Worm (Caenorhabditis elegans) whole organism, early embryonic: ENCODE measurements around the gene F25E2.2.
A peak's percentile ranks its signal among the peaks of the same experiment; 100 is the strongest.

Experiments used
- B0310.2 ChIP-seq: sonication (generic microtip); optimal IDR thresholded peaks from 2 replicates; lab custom pipeline; 2016; ENCODE audit warnings: mild to moderate bottlenecking, missing genetic modification characterization, missing compliant biosample characterization
- F13C5.2 ChIP-seq: sonication (generic microtip); optimal IDR thresholded peaks from 2 replicates; lab custom pipeline; 2017; ENCODE audit warnings: mild to moderate bottlenecking, missing genetic modification characterization, inconsistent platforms, missing compliant biosample characterization
- aly-1 ChIP-seq: sonication (generic microtip); optimal IDR thresholded peaks from 2 replicates; lab custom pipeline; 2016; ENCODE audit warnings: missing genetic modification characterization, missing compliant biosample characterization
- ama-1 ChIP-seq: fragments of 150-350 bp; optimal IDR thresholded peaks from 2 replicates; lab custom pipeline; 2014
- ceh-13 ChIP-seq: fragments of 200-800 bp; sonication (Bioruptor generic); optimal IDR thresholded peaks from 2 replicates; lab custom pipeline; 2018; ENCODE audit warnings: mild to moderate bottlenecking, missing genetic modification characterization, missing compliant biosample characterization
- ceh-36 ChIP-seq: sonication (generic microtip); optimal IDR thresholded peaks from 2 replicates; lab custom pipeline; 2016; ENCODE audit warnings: missing genetic modification characterization, inconsistent platforms, missing compliant biosample characterization
- ets-7 ChIP-seq: sonication (generic microtip); optimal IDR thresholded peaks from 2 replicates; lab custom pipeline; 2016; ENCODE audit warnings: missing genotype, missing genetic modification characterization, missing compliant biosample characterization
- flt-1 ChIP-seq: fragments of 200-800 bp; sonication (Bioruptor generic); IDR thresholded peaks from 2 replicates; pipeline ENCODE4 v1.3.6; 2022; ENCODE audit warnings: missing genetic modification characterization, missing compliant biosample characterization
- hmbx-1 ChIP-seq: sonication (generic microtip); optimal IDR thresholded peaks from 2 replicates; lab custom pipeline; 2016; ENCODE audit warnings: mild to moderate bottlenecking, missing genetic modification characterization, missing compliant biosample characterization
- hmg-4 ChIP-seq: fragments of 200-800 bp; sonication (Bioruptor generic); optimal IDR thresholded peaks from 2 replicates; lab custom pipeline; 2018; ENCODE audit warnings: mild to moderate bottlenecking, missing genetic modification characterization, missing compliant biosample characterization
- hnd-1 ChIP-seq: sonication (generic microtip); optimal IDR thresholded peaks from 2 replicates; lab custom pipeline; 2016; ENCODE audit warnings: missing genetic modification characterization, missing compliant biosample characterization
- pes-1 ChIP-seq: fragments of 200-800 bp; sonication (Bioruptor generic); IDR thresholded peaks from 2 replicates; pipeline ENCODE4 v1.3.6; 2022; ENCODE audit warnings: missing genetic modification reagents, missing genetic modification characterization, missing compliant biosample characterization
- scrt-1 ChIP-seq: fragments of 200-800 bp; sonication (Bioruptor generic); IDR thresholded peaks from 2 replicates; pipeline ENCODE4 v1.3.6; 2022; ENCODE audit warnings: missing genetic modification characterization, missing compliant biosample characterization
- sea-1 ChIP-seq: fragments of 200-800 bp; sonication (Bioruptor generic); conservative IDR thresholded peaks from 2 replicates; pipeline ENCODE4 v1.3.6; 2022; ENCODE audit warnings: missing genetic modification characterization, missing compliant biosample characterization
- tbx-11 ChIP-seq: fragments of 200-800 bp; sonication (Bioruptor generic); IDR thresholded peaks from 2 replicates; pipeline ENCODE4 v1.3.6; 2022; ENCODE audit warnings: missing genetic modification characterization, missing compliant biosample characterization
- tbx-37 ChIP-seq: fragments of 200-800 bp; sonication (Bioruptor generic); conservative IDR thresholded peaks from 2 replicates; pipeline ENCODE4 v1.3.6; 2022; ENCODE audit warnings: missing genetic modification reagents, missing genetic modification characterization, missing compliant biosample characterization
- tra-4 ChIP-seq: sonication (generic microtip); optimal IDR thresholded peaks from 2 replicates; lab custom pipeline; 2017; ENCODE audit warnings: missing genetic modification characterization, missing compliant biosample characterization

Gene F25E2.2

DNA sequence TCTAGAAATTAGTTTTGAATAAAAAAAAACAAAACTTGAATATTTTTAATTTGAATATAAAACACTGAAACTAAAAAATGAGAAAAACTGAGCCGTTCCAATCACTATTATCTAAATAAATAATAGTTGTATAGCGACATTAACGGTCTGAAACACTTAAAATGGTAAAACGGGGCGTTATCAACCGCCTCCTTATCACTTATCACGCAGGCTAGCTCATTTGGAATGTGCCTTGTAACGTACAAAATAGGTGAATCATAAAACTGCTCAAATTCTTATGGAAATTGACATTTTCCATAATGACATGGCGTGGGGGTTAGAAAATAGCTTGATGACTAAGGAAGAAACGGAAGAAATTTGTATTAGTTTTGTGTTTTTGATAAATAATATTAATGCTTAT, 5.3 kb upstream of the F25E2.2 start, which contains the start of gene ifd-2:
Gene ifd-2 (minus strand): TSS at position 1 of the 400 bp plus-strand sequence.
- TF ChIP-seq tbx-11 (GFP tag; lab: Robert Waterston, UW) = no peak
- no peak for TF ChIP-seq tbx-37 (GFP tag; lab: Robert Waterston, UW)
- no peak for TF ChIP-seq hmbx-1 (tag; lab: Kevin White, UChicago)
- TF ChIP-seq hnd-1 (tag; lab: Kevin White, UChicago) = no peak
- TF ChIP-seq tra-4 (tag; lab: Kevin White, UChicago) = no peak
- no peak for TF ChIP-seq pes-1 (GFP tag; lab: Robert Waterston, UW)
- no peak for TF ChIP-seq B0310.2 (tag; lab: Kevin White, UChicago)
- no peak for TF ChIP-seq ceh-13
- no peak for TF ChIP-seq aly-1 (tag; lab: Kevin White, UChicago)
- no peak for TF ChIP-seq flt-1
- TF ChIP-seq scrt-1 (GFP tag; lab: Robert Waterston, UW) = no peak
- TF ChIP-seq F13C5.2 (tag; lab: Kevin White, UChicago) = no peak
- no peak for TF ChIP-seq ama-1 (lab: Kevin White, UChicago)
- no peak for TF ChIP-seq hmg-4
- no peak for TF ChIP-seq ceh-36 (tag; lab: Kevin White, UChicago)

DNA sequence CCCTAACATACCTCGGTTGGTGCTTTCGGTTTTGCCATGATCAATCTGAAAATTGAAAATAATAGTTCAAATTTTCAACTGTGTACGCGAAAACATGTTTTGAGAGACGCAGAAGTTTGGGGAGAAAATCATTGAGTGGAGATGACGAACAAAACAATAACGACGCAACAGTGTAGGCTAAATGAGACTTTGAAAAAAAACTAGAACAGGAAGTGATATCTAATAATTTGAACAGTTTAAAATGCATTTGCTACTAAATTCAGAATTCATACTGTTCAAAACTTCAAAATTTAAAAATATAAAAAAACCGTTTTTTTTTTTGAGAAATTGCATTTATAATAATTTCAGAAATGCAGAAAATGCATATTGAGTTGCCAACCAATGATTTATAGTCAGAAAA, 2.5 kb upstream of the F25E2.2 start, which contains the start of gene F25E2.3:
Gene F25E2.3 (minus strand): TSS at position 101 of the 400 bp plus-strand sequence.
- no peak for TF ChIP-seq ceh-13
- no peak for TF ChIP-seq pes-1 (GFP tag; lab: Robert Waterston, UW)
- TF ChIP-seq tbx-37 (GFP tag; lab: Robert Waterston, UW) = no peak
- no peak for TF ChIP-seq flt-1

- TF ChIP-seq pes-1 (GFP tag; lab: Robert Waterston, UW) = no peak
- TF ChIP-seq ceh-13 = no peak
- TF ChIP-seq hmbx-1 (tag; lab: Kevin White, UChicago) = no peak
- no peak for TF ChIP-seq scrt-1 (GFP tag; lab: Robert Waterston, UW)
Observed at ce11 chrX:812264-812663, 1.7 kb upstream of the F25E2.2 start.

DNA sequence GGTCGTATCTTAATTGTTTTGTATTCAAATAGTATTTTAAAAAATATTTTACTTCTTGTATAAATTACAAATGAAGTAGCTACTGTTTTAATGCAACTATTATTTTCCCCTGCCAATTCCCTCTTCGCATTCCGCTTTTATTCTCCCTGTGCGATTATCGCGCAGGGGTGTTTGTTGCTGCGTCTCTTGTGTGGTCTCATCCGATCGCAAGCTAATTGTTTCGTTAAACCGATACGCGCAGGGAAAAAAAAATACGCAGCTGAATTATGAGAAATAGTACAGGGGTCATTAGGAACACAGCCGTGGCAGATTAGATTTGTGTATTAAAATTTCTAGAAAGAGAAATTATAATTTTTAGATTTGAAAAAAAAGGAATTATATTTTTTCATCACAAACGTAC, 4.1 kb downstream of the F25E2.2 start:
- no peak for TF ChIP-seq hmbx-1 (tag; lab: Kevin White, UChicago)
- TF ChIP-seq B0310.2 (tag; lab: Kevin White, UChicago) = no peak
- TF ChIP-seq ceh-13 = peak; percentile 52
- no peak for TF ChIP-seq ets-7 (tag; lab: Kevin White, UChicago)
- peak; percentile 99 for TF ChIP-seq F13C5.2 (tag; lab: Kevin White, UChicago)
- peak; percentile 72; the same call in 1 of the 2 replicates for TF ChIP-seq sea-1 (GFP tag; lab: Robert Waterston, UW)
- TF ChIP-seq hmg-4 = no peak
- TF ChIP-seq ama-1 (lab: Kevin White, UChicago) = no peak
- TF ChIP-seq scrt-1 (GFP tag; lab: Robert Waterston, UW) = peak; percentile 75
- no peak; the same call in 1 of the 2 replicates for TF ChIP-seq tbx-37 (GFP tag; lab: Robert Waterston, UW)
- no peak for TF ChIP-seq hnd-1 (tag; lab: Kevin White, UChicago)
- no peak for TF ChIP-seq tra-4 (tag; lab: Kevin White, UChicago)
- TF ChIP-seq pes-1 (GFP tag; lab: Robert Waterston, UW) = peak; percentile 78
- peak; percentile 70; the same call in 1 of the 2 replicates for TF ChIP-seq tbx-11 (GFP tag; lab: Robert Waterston, UW)
- peak; percentile 29 for TF ChIP-seq aly-1 (tag; lab: Kevin White, UChicago)
- TF ChIP-seq flt-1 = peak; percentile 63
- TF ChIP-seq ceh-36 (tag; lab: Kevin White, UChicago) = no peak

DNA sequence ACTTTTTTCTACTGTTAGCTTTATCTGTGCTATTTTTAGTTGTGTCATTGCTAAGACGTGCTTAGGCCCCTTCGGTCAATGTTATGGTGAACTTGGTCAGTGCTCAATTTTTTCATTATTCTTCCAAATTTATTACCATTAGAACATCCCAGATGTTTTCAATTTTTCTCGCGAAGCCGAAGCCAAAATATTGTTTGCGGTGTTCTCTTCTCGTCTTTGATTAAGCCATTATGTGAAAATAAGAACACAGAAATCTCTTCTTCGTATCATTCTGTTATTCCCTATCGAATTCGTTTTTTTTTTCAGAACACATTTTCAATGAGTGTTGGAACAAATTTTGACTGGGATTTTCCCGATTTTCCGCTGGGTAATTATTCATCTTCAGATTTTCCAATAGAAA, 8.1 kb downstream of the F25E2.2 start, which contains the start of gene gtr-1:
Gene gtr-1 (plus strand): TSS at position 301 of the 400 bp plus-strand sequence.
- no peak for TF ChIP-seq aly-1 (tag; lab: Kevin White, UChicago)
- TF ChIP-seq ets-7 (tag; lab: Kevin White, UChicago) = no peak
- TF ChIP-seq scrt-1 (GFP tag; lab: Robert Waterston, UW) = no peak
- TF ChIP-seq pes-1 (GFP tag; lab: Robert Waterston, UW) = no peak
- TF ChIP-seq tbx-11 (GFP tag; lab: Robert Waterston, UW) = no peak
- no peak for TF ChIP-seq tra-4 (tag; lab: Kevin White, UChicago)
- no peak for TF ChIP-seq tbx-37 (GFP tag; lab: Robert Waterston, UW)
- TF ChIP-seq hnd-1 (tag; lab: Kevin White, UChicago) = no peak
- no peak for TF ChIP-seq hmbx-1 (tag; lab: Kevin White, UChicago)
- TF ChIP-seq flt-1 = no peak

DNA sequence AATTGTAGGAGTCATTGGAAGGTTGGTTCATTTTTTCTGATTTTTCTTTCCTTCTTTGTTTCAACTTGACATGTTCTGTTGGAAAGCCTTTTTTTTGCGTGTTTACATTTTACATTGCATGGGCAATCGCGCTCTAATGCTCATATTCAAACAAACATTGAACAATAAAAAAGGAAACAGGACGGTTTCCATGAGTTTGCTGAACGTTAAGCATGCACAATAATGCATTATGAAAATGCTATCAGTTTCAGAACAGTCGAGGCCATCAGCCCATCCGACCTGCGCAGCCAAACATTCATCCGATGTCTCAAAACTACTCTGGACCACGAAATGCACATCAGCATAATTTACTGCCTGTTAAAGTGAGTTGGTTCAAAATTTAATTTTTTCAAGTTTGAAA, 20.0 kb downstream of the F25E2.2 start:
- TF ChIP-seq B0310.2 (tag; lab: Kevin White, UChicago) (no peak), sea-1 (GFP tag; lab: Robert Waterston, UW) (no peak), tbx-11 (GFP tag; lab: Robert Waterston, UW) (no peak), tbx-37 (GFP tag; lab: Robert Waterston, UW) (no peak), ama-1 (lab: Kevin White, UChicago) (no peak), scrt-1 (GFP tag; lab: Robert Waterston, UW) (no peak), ceh-36 (tag; lab: Kevin White, UChicago) (no peak), flt-1 (no peak)

DNA sequence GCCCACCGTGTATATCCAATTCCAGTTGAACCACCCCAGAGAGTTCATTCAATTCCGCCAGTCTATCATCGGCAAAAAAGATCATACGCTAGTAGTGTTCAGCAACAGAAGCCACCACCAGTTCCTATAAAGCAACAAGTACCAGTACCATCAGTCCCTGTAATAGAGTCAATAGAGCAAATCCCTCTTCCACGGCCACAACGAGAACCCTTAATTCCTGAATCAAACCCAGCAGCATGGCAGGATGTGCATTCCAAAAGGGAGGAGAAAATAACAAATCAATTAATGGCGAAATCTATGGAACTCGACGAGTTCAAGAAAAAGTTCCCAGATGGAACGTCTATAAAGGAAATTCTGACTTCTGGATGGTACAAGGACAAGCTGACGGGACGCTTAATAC, 20.7 kb downstream of the F25E2.2 start:
- TF ChIP-seq pes-1 (GFP tag; lab: Robert Waterston, UW) (no peak), tra-4 (tag; lab: Kevin White, UChicago) (no peak), B0310.2 (tag; lab: Kevin White, UChicago) (no peak), F13C5.2 (tag; lab: Kevin White, UChicago) (no peak), ets-7 (tag; lab: Kevin White, UChicago) (no peak), flt-1 (no peak)

DNA sequence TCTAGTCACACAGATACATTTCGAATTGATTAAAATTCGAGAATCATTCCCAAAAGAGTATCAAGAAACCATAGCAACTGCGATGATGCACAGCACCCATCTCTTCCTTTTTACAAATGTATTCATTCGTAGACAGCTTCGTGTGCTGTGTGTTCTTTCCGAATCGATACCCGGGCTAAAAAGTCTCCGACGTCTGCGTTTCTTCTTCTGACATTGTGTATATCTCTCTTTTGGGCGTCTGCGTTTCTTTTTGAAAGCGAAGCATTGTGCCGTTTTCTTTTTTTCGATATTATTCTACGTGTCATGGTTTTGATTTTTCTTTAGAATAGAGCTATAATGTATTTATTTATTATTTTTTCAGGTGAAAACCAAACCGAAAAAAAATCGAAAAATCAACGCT, 22.6 kb downstream of the F25E2.2 start, which contains the start of gene attf-5:
Gene attf-5 (plus strand): TSS at position 362 of the 400 bp plus-strand sequence.
- no peak for TF ChIP-seq ama-1 (lab: Kevin White, UChicago)
- TF ChIP-seq B0310.2 (tag; lab: Kevin White, UChicago) = no peak
- no peak for TF ChIP-seq hmg-4
- no peak for TF ChIP-seq aly-1 (tag; lab: Kevin White, UChicago)
- TF ChIP-seq scrt-1 (GFP tag; lab: Robert Waterston, UW) = no peak
- TF ChIP-seq tra-4 (tag; lab: Kevin White, UChicago) = no peak
- no peak for TF ChIP-seq pes-1 (GFP tag; lab: Robert Waterston, UW)
- no peak for TF ChIP-seq ets-7 (tag; lab: Kevin White, UChicago)
- TF ChIP-seq tbx-37 (GFP tag; lab: Robert Waterston, UW) = no peak
